Worm (Caenorhabditis elegans): ENCODE data around the gene R11G1.7.

DNA sequence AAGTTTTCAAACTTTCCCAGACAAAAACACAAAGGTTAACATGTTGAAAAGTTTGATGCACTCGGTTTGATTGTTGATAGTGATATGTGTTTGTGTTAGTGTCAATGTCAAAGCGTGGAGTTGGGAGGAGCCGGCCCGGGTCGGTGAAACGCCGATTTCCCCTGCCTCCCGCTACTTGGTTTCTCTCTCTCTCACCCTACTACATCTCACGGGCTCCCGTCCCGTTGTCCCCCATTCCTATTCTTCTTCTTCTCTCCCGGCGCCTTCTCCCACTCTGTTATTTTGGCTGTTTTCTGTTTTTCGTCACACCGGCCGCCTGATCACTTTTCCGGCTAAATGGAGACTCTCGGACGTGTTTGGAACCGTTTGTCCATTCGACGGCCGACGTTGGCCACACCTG, 50.2 kb downstream of the R11G1.7 start:
- no peak for TF ChIP-seq snpc-4 (tag; optimal IDR thresholded peaks at IDR 0.05)
- TF ChIP-seq lsy-2 (tag; optimal IDR thresholded peaks at IDR 0.05), result no peak
- no peak for TF ChIP-seq ama-1 (optimal IDR thresholded peaks at IDR 0.05)
- no peak for TF ChIP-seq nhr-237 (tag; optimal IDR thresholded peaks at IDR 0.05)
- TF ChIP-seq lin-13 (GFP tag; optimal IDR thresholded peaks at IDR 0.05), result no peak
- no peak for TF ChIP-seq aly-2 (tag; optimal IDR thresholded peaks at IDR 0.05)
- TF ChIP-seq nhr-23 (tag; optimal IDR thresholded peaks at IDR 0.05), result no peak
- TF ChIP-seq nhr-11 (tag; optimal IDR thresholded peaks at IDR 0.05), result no peak
- TF ChIP-seq gmeb-1 (tag; optimal IDR thresholded peaks at IDR 0.05), result no peak
- no peak for TF ChIP-seq unc-62 (GFP tag; optimal IDR thresholded peaks at IDR 0.05)
